Fruit fly (Drosophila melanogaster) whole organism, embryonic: ENCODE data around the gene CG8673.

Source experiments
- Abd-B ChIP-seq: fragments of 200-800 bp; sonication (Bioruptor generic); optimal IDR thresholded peaks from 2 replicates; lab custom pipeline; 2018; ENCODE audit warnings: missing biosample characterization, mild to moderate bottlenecking, missing genetic modification characterization, moderate library complexity
- Ada2b ChIP-seq: fragments of 200-800 bp; sonication (Bioruptor generic); IDR thresholded peaks from 2 replicates; pipeline ENCODE4 v1.3.6; 2022; ENCODE audit warnings: missing biosample characterization, missing genetic modification characterization
- BtbVII ChIP-seq: fragments of 200-800 bp; sonication (Bioruptor generic); optimal IDR thresholded peaks from 3 replicates; lab custom pipeline; 2017; ENCODE audit warnings: missing biosample characterization, mild to moderate bottlenecking, missing genetic modification characterization
- CG11695 ChIP-seq: fragments of 200-800 bp; sonication (Bioruptor generic); IDR thresholded peaks from 3 replicates; pipeline ENCODE4 v1.3.6; 2022; ENCODE audit warnings: missing biosample characterization, missing genetic modification characterization
- CG11723 ChIP-seq: fragments of 200-800 bp; sonication (Bioruptor generic); optimal IDR thresholded peaks from 2 replicates; lab custom pipeline; 2017; ENCODE audit warnings: missing biosample characterization, mild to moderate bottlenecking, missing genetic modification characterization
- CG12219 ChIP-seq: fragments of 200-800 bp; sonication (Bioruptor generic); optimal IDR thresholded peaks from 3 replicates; lab custom pipeline; 2018; ENCODE audit warnings: missing biosample characterization, mild to moderate bottlenecking, missing genetic modification characterization
- CG12391 ChIP-seq: fragments of 200-800 bp; sonication (Bioruptor generic); optimal IDR thresholded peaks from 3 replicates; lab custom pipeline; 2018; ENCODE audit warnings: missing biosample characterization, mild to moderate bottlenecking, missing genetic modification characterization, moderate library complexity
- CG13894 ChIP-seq: fragments of 200-800 bp; sonication (Bioruptor generic); optimal IDR thresholded peaks from 3 replicates; lab custom pipeline; 2018; ENCODE audit warnings: missing biosample characterization, mild to moderate bottlenecking, missing genetic modification characterization, moderate library complexity
- CG14710 ChIP-seq: fragments of 200-800 bp; sonication (Bioruptor generic); optimal IDR thresholded peaks from 3 replicates; lab custom pipeline; 2019; ENCODE audit warnings: missing biosample characterization, mild to moderate bottlenecking, missing genetic modification characterization, moderate library complexity
- CG15011 ChIP-seq: fragments of 200-800 bp; sonication (Bioruptor generic); optimal IDR thresholded peaks from 3 replicates; lab custom pipeline; 2018; ENCODE audit warnings: missing biosample characterization, mild to moderate bottlenecking, missing genetic modification characterization
- CG16813 ChIP-seq: fragments of 200-800 bp; sonication (Bioruptor generic); IDR thresholded peaks from 3 replicates; pipeline ENCODE4 v1.3.6; 2022; ENCODE audit warnings: missing biosample characterization, missing genetic modification characterization; ENCODE audit not compliant: partially characterized antibody
- CG17359 ChIP-seq: fragments of 200-800 bp; sonication (Bioruptor generic); optimal IDR thresholded peaks from 3 replicates; lab custom pipeline; 2018; ENCODE audit warnings: missing biosample characterization, mild to moderate bottlenecking, missing genetic modification characterization, moderate library complexity
- CG17568 ChIP-seq: fragments of 200-800 bp; sonication (Bioruptor generic); optimal IDR thresholded peaks from 2 replicates; lab custom pipeline; 2018; ENCODE audit warnings: missing biosample characterization, mild to moderate bottlenecking, missing genetic modification characterization, moderate library complexity
- CG17612 ChIP-seq: fragments of 200-800 bp; sonication (Bioruptor generic); IDR thresholded peaks from 2 replicates; pipeline ENCODE4 v1.3.6; 2022; ENCODE audit warnings: missing biosample characterization, missing genetic modification characterization
- CG18599 ChIP-seq: fragments of 200-800 bp; sonication (Bioruptor generic); optimal IDR thresholded peaks from 3 replicates; lab custom pipeline; 2017; ENCODE audit warnings: missing biosample characterization, missing genetic modification characterization, mild to moderate bottlenecking, moderate library complexity, missing genetic modification reagents
- CG2116 ChIP-seq: fragments of 200-800 bp; sonication (Bioruptor generic); optimal IDR thresholded peaks from 3 replicates; lab custom pipeline; 2018; ENCODE audit warnings: missing biosample characterization, mild to moderate bottlenecking, missing genetic modification characterization
- CG3163 ChIP-seq: fragments of 200-800 bp; sonication (Bioruptor generic); optimal IDR thresholded peaks from 3 replicates; lab custom pipeline; 2016; ENCODE audit warnings: missing biosample characterization, missing genetic modification characterization
- CG32772 ChIP-seq: fragments of 200-800 bp; sonication (Bioruptor generic); IDR thresholded peaks from 2 replicates; pipeline ENCODE4 v1.3.6; 2022; ENCODE audit warnings: missing biosample characterization, missing genetic modification characterization
- CG4820 ChIP-seq: fragments of 200-800 bp; sonication (Bioruptor generic); optimal IDR thresholded peaks from 3 replicates; lab custom pipeline; 2016; ENCODE audit warnings: missing biosample characterization, missing genetic modification characterization
- CG6175 ChIP-seq: fragments of 200-800 bp; sonication (Bioruptor generic); IDR thresholded peaks from 3 replicates; pipeline ENCODE4 v1.3.6; 2022; ENCODE audit warnings: missing biosample characterization, missing genetic modification characterization
- CG7271 ChIP-seq: fragments of 200-800 bp; sonication (Bioruptor generic); optimal IDR thresholded peaks from 2 replicates; lab custom pipeline; 2018; ENCODE audit warnings: missing biosample characterization, mild to moderate bottlenecking, missing genetic modification characterization, moderate library complexity
- CG8089 ChIP-seq: fragments of 200-800 bp; sonication (Bioruptor generic); optimal IDR thresholded peaks from 3 replicates; lab custom pipeline; 2016; ENCODE audit warnings: missing biosample characterization, missing genetic modification characterization
- CG9437 ChIP-seq: fragments of 200-800 bp; sonication (Bioruptor generic); optimal IDR thresholded peaks from 2 replicates; lab custom pipeline; 2018; ENCODE audit warnings: missing biosample characterization, mild to moderate bottlenecking, missing genetic modification characterization
- Doc3 ChIP-seq: fragments of 200-800 bp; sonication (Bioruptor generic); IDR thresholded peaks from 3 replicates; pipeline ENCODE4 v1.3.6; 2022; ENCODE audit warnings: missing biosample characterization, missing genetic modification characterization; ENCODE audit not compliant: partially characterized antibody
- Ets97D ChIP-seq: fragments of 200-800 bp; sonication (Bioruptor generic); optimal IDR thresholded peaks from 3 replicates; lab custom pipeline; 2016; ENCODE audit warnings: missing biosample characterization, missing genetic modification characterization
- Lim3 ChIP-seq: fragments of 200-800 bp; sonication (Bioruptor generic); IDR thresholded peaks from 2 replicates; pipeline ENCODE4 v1.3.6; 2022; ENCODE audit warnings: missing biosample characterization, missing genetic modification characterization
- Lpt ChIP-seq: fragments of >200 bp; optimal IDR thresholded peaks from 2 replicates; lab custom pipeline; 2018; ENCODE audit warnings: missing biosample characterization, missing genetic modification characterization
- Nf-YC ChIP-seq: fragments of 200-800 bp; optimal IDR thresholded peaks from 3 replicates; lab custom pipeline; 2019; ENCODE audit warnings: missing biosample characterization, mild to moderate bottlenecking, missing genetic modification characterization, moderate library complexity
- Oaz ChIP-seq: fragments of 200-800 bp; sonication (Bioruptor generic); IDR thresholded peaks from 2 replicates; pipeline ENCODE4 v1.3.6; 2022; ENCODE audit warnings: missing biosample characterization, missing genetic modification characterization
- Pdp1 ChIP-seq, 2 experiments: fragments of 200-800 bp; sonication (Bioruptor generic); optimal IDR thresholded peaks; 3 replicates each; lab custom pipeline; 2016; ENCODE audit warnings: missing biosample characterization in 2 of 2, missing genetic modification characterization in 2 of 2, mild to moderate bottlenecking in 1 of 2, moderate library complexity in 1 of 2
- Side ChIP-seq: fragments of 200-800 bp; sonication (Bioruptor generic); optimal IDR thresholded peaks from 2 replicates; lab custom pipeline; 2016; ENCODE audit warnings: missing biosample characterization, missing genetic modification characterization
- ab ChIP-seq: fragments of 200-800 bp; sonication (Bioruptor generic); optimal IDR thresholded peaks from 2 replicates; lab custom pipeline; 2016; ENCODE audit warnings: missing biosample characterization, missing genetic modification characterization
- abd-A ChIP-seq: fragments of 200-800 bp; sonication (Bioruptor generic); optimal IDR thresholded peaks from 3 replicates; lab custom pipeline; 2019; ENCODE audit warnings: missing biosample characterization, mild to moderate bottlenecking, missing genetic modification characterization, moderate library complexity
- ara ChIP-seq: fragments of 200-800 bp; sonication (Bioruptor generic); IDR thresholded peaks from 2 replicates; pipeline ENCODE4 v1.3.6; 2022; ENCODE audit warnings: missing biosample characterization, missing genetic modification characterization
- ato ChIP-seq: fragments of 200-800 bp; sonication (Bioruptor generic); IDR thresholded peaks from 2 replicates; pipeline ENCODE4 v1.3.6; 2022; ENCODE audit warnings: missing biosample characterization, missing genetic modification characterization; ENCODE audit not compliant: partially characterized antibody
- chinmo ChIP-seq: fragments of 200-800 bp; sonication (Bioruptor generic); IDR thresholded peaks from 4 replicates; pipeline ENCODE4 v1.3.6; 2022; ENCODE audit warnings: missing biosample characterization, missing genetic modification characterization; ENCODE audit not compliant: partially characterized antibody
- crol ChIP-seq: fragments of 200-800 bp; sonication (Bioruptor generic); IDR thresholded peaks from 2 replicates; pipeline ENCODE4 v1.3.6; 2022; ENCODE audit warnings: missing biosample characterization, missing genetic modification characterization
- dan ChIP-seq: fragments of 200-800 bp; sonication (Bioruptor generic); IDR thresholded peaks from 2 replicates; pipeline ENCODE4 v1.3.6; 2022; ENCODE audit warnings: missing biosample characterization, missing genetic modification characterization
- dmrt99B ChIP-seq: fragments of 200-800 bp; sonication (Bioruptor generic); optimal IDR thresholded peaks from 2 replicates; lab custom pipeline; 2018; ENCODE audit warnings: missing biosample characterization, mild to moderate bottlenecking, missing genetic modification characterization, moderate library complexity
- fd102C ChIP-seq: fragments of 200-800 bp; sonication (Bioruptor generic); optimal IDR thresholded peaks from 2 replicates; lab custom pipeline; 2018; ENCODE audit warnings: missing biosample characterization, mild to moderate bottlenecking, missing genetic modification characterization, moderate library complexity
- fru ChIP-seq: fragments of >200 bp; optimal IDR thresholded peaks from 2 replicates; lab custom pipeline; 2017
- mam ChIP-seq: fragments of 200-800 bp; sonication (Bioruptor generic); optimal IDR thresholded peaks from 3 replicates; lab custom pipeline; 2016; ENCODE audit warnings: missing biosample characterization, missing genetic modification characterization
- org-1 ChIP-seq: fragments of 200-800 bp; sonication (Bioruptor generic); optimal IDR thresholded peaks from 2 replicates; lab custom pipeline; 2017; ENCODE audit warnings: missing biosample characterization, missing genetic modification characterization
- pfk ChIP-seq: fragments of 200-800 bp; sonication (Bioruptor generic); optimal IDR thresholded peaks from 2 replicates; lab custom pipeline; 2018; ENCODE audit warnings: missing biosample characterization, mild to moderate bottlenecking, missing genetic modification characterization, moderate library complexity
- pho ChIP-seq: fragments of 200-800 bp; sonication (Bioruptor generic); optimal IDR thresholded peaks from 2 replicates; lab custom pipeline; 2016; ENCODE audit warnings: missing biosample characterization, missing genetic modification characterization
- rib ChIP-seq: fragments of 200-800 bp; sonication (Bioruptor generic); IDR thresholded peaks from 2 replicates; pipeline ENCODE4 v1.3.6; 2022; ENCODE audit warnings: missing biosample characterization, missing genetic modification characterization
- ro ChIP-seq: fragments of 200-800 bp; sonication (Bioruptor generic); IDR thresholded peaks from 2 replicates; pipeline ENCODE4 v1.3.6; 2022; ENCODE audit warnings: missing biosample characterization, missing genetic modification characterization
- sd ChIP-seq: fragments of 200-800 bp; sonication (Bioruptor generic); optimal IDR thresholded peaks from 3 replicates; lab custom pipeline; 2018; ENCODE audit warnings: missing biosample characterization, mild to moderate bottlenecking, missing genetic modification characterization, moderate library complexity
- sob ChIP-seq: fragments of 200-800 bp; sonication (Bioruptor generic); IDR thresholded peaks from 2 replicates; pipeline ENCODE4 v1.3.6; 2022; ENCODE audit warnings: missing biosample characterization, missing genetic modification characterization

CG8673 gene

DNA sequence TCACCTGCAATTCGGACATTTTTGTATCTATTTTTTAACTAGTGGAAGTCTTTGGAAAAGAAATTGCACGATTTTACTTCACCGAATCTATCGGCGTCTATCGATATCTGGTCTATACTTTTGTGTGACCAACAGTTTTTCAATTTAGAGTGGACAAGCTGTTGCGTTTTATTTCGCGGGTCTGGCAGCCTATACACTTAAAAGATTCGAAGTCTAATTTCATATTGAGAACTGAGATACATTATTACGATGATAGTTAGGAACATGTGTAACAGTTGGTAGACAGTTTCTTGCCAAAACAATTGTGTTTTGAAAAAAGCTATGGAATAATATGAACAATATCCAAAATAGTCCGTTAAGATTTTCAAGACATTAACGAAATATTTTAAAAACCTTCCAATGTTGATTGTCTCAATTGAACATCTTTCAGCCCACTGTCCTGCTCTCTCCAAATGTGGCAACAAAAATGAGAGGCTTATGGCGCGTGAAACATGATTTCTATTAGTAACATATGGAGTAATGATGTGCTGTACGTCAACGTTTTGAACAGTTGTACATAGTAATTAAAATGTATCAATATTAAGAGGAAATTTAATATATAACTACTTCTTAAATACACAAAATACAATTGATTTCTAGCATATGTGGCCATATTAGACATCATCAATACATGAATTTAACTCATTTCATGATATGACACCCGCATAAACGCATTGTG lies 38.3 kb downstream of the CG8673 start, which contains the start of gene Acbp1 (continued):
- TF ChIP-seq Pdp1 (GFP tag; optimal IDR thresholded peaks at IDR 0.05; lab: Kevin White, UChicago) = peak; percentile 93 to 94
- peak; percentile 80 for TF ChIP-seq Doc3 (GFP tag; lab: Robert Waterston, UW)
- peak; percentile 69 for TF ChIP-seq Lim3 (GFP tag; lab: Robert Waterston, UW)
- peak; percentile 80 for TF ChIP-seq CG17612 (GFP tag; lab: Robert Waterston, UW)
- peak; percentile 98 for TF ChIP-seq mam (GFP tag; lab: Kevin White, UChicago)
- peak; percentile 99 for TF ChIP-seq CG12219 (GFP tag; lab: Kevin White, UChicago)
- peak; percentile 97 for TF ChIP-seq pho (GFP tag; lab: Kevin White, UChicago)
- peak; percentile 97 for TF ChIP-seq Side (GFP tag; lab: Kevin White, UChicago)
- TF ChIP-seq chinmo (GFP tag; lab: Robert Waterston, UW) = peak; percentile 57; the same call in 1 of the 4 replicates
- TF ChIP-seq CG8089 (GFP tag; lab: Kevin White, UChicago) = peak; percentile 92
- peak; percentile 99 for TF ChIP-seq CG12391 (tag; lab: Kevin White, UChicago)
- peak; percentile 97 for TF ChIP-seq org-1 (GFP tag; lab: Kevin White, UChicago)
- peak; percentile 100 for TF ChIP-seq CG4820 (GFP tag; lab: Kevin White, UChicago)
- TF ChIP-seq Ada2b (GFP tag; lab: Robert Waterston, UW) = peak; percentile 88
- TF ChIP-seq Lpt (GFP tag; lab: Kevin White, UChicago) = no peak
- TF ChIP-seq ato = peak; percentile 68
- TF ChIP-seq sob (GFP tag; lab: Robert Waterston, UW) = peak; percentile 94
- peak; percentile 84 for TF ChIP-seq rib
- TF ChIP-seq CG11695 (GFP tag; lab: Robert Waterston, UW) = peak; percentile 94
- TF ChIP-seq Nf-YC (tag; lab: Kevin White, UChicago) = peak; percentile 93
- peak; percentile 98 for TF ChIP-seq CG13894 (tag; lab: Kevin White, UChicago)
- TF ChIP-seq pfk (GFP tag; lab: Kevin White, UChicago) = peak; percentile 71
- TF ChIP-seq CG14710 (tag; lab: Kevin White, UChicago) = peak; percentile 98
- TF ChIP-seq CG9437 (GFP tag; lab: Kevin White, UChicago) = peak; percentile 93
- TF ChIP-seq dan (GFP tag; lab: Robert Waterston, UW) = no peak
- peak; percentile 78; the same call in 2 of the 3 replicates for TF ChIP-seq CG16813 (GFP tag; lab: Robert Waterston, UW)
- peak; percentile 86 for TF ChIP-seq CG3163 (GFP tag; lab: Kevin White, UChicago)
- peak; percentile 90 for TF ChIP-seq CG32772 (GFP tag; lab: Robert Waterston, UW)
- TF ChIP-seq ro (GFP tag; lab: Robert Waterston, UW) = peak; percentile 77; the same call in 1 of the 2 replicates
- TF ChIP-seq CG15011 (GFP tag; lab: Kevin White, UChicago) = peak; percentile 97
- TF ChIP-seq dmrt99B (tag; lab: Kevin White, UChicago) = peak; percentile 97
- peak; percentile 82 for TF ChIP-seq CG2116 (GFP tag; lab: Kevin White, UChicago)
- peak; percentile 93 for TF ChIP-seq sd (tag; lab: Kevin White, UChicago)
- TF ChIP-seq CG17568 (GFP tag; lab: Kevin White, UChicago) = peak; percentile 98
- TF ChIP-seq crol (GFP tag; lab: Robert Waterston, UW) = no peak
- TF ChIP-seq CG11723 (GFP tag; lab: Kevin White, UChicago) = peak; percentile 96
- TF ChIP-seq Ets97D (GFP tag; lab: Kevin White, UChicago) = peak; percentile 91
- TF ChIP-seq Abd-B = peak; percentile 91
- peak; percentile 86 for TF ChIP-seq CG6175 (GFP tag; lab: Robert Waterston, UW)
- TF ChIP-seq abd-A (tag; lab: Kevin White, UChicago) = peak; percentile 93
- TF ChIP-seq CG17359 = peak; percentile 96
- peak; percentile 99 for TF ChIP-seq CG18599 (GFP tag; lab: Kevin White, UChicago)
- TF ChIP-seq fru (lab: Kevin White, UChicago) = no peak
- TF ChIP-seq CG7271 (tag; lab: Kevin White, UChicago) = peak; percentile 89
- peak; percentile 83 for TF ChIP-seq ab
- TF ChIP-seq BtbVII = peak; percentile 99
- TF ChIP-seq ara (GFP tag; lab: Robert Waterston, UW) = peak; percentile 87; the same call in 1 of the 2 replicates
- TF ChIP-seq Oaz (GFP tag; lab: Robert Waterston, UW) = peak; percentile 76
- TF ChIP-seq fd102C (GFP tag; lab: Kevin White, UChicago) = peak; percentile 94
